Worm (Caenorhabditis elegans) whole organism, L4 larva: ENCODE measurements around the gene C18A3.11.
A peak's percentile ranks its signal among the peaks of the same experiment; 100 is the strongest.

ENCODE experiments used
- D1046.2 ChIP-seq: fragments of 200-800 bp; sonication (Bioruptor generic); IDR thresholded peaks from 2 replicates; pipeline ENCODE4 v1.3.6; 2022; ENCODE audit warnings: missing genetic modification characterization, missing compliant biosample characterization
- F10B5.3 ChIP-seq: sonication (generic microtip); optimal IDR thresholded peaks from 2 replicates; lab custom pipeline; 2016; ENCODE audit warnings: mild to moderate bottlenecking, missing genetic modification characterization, missing compliant biosample characterization
- F26F4.8 ChIP-seq: fragments of 200-800 bp; sonication (Bioruptor generic); conservative IDR thresholded peaks from 2 replicates; pipeline ENCODE4 v1.3.6; 2022; ENCODE audit warnings: missing genetic modification characterization, missing compliant biosample characterization
- F44E2.7 ChIP-seq: fragments of 200-800 bp; sonication (Bioruptor generic); IDR thresholded peaks from 2 replicates; pipeline ENCODE4 v2.1.2; 2022; ENCODE audit warnings: missing genetic modification characterization, missing compliant biosample characterization
- T26A8.4 ChIP-seq: fragments of 200-800 bp; sonication (Bioruptor generic); IDR thresholded peaks from 2 replicates; pipeline ENCODE4 v1.3.6; 2022; ENCODE audit warnings: missing genetic modification characterization, missing compliant biosample characterization
- Y48G9A.11 ChIP-seq: fragments of 200-800 bp; sonication (Bioruptor generic); IDR thresholded peaks from 2 replicates; pipeline ENCODE4 v1.3.6; 2022; ENCODE audit warnings: missing genetic modification reagents, missing genetic modification characterization, missing compliant biosample characterization
- Y5F2A.4 ChIP-seq: fragments of 200-800 bp; sonication (Bioruptor generic); optimal IDR thresholded peaks from 2 replicates; lab custom pipeline; 2018; ENCODE audit warnings: mild to moderate bottlenecking, missing genetic modification characterization, missing compliant biosample characterization
- ZK337.2 ChIP-seq: fragments of 200-800 bp; sonication (Bioruptor generic); IDR thresholded peaks from 2 replicates; pipeline ENCODE4 v1.3.6; 2022; ENCODE audit warnings: missing genetic modification reagents, missing genetic modification characterization, missing compliant biosample characterization
- ZK546.5 ChIP-seq, 2 experiments: sonication (generic microtip); optimal IDR thresholded peaks; 2 replicates each; lab custom pipeline; 2017; ENCODE audit warnings: missing biosample characterization in 2 of 2, missing genetic modification characterization in 2 of 2
- ama-1 ChIP-seq: fragments of 150-350 bp; optimal IDR thresholded peaks from 2 replicates; lab custom pipeline; 2014; ENCODE audit warnings: inconsistent platforms, mixed read lengths
- arid-1 ChIP-seq: fragments of 200-800 bp; sonication (Bioruptor generic); conservative IDR thresholded peaks from 2 replicates; pipeline ENCODE4 v1.3.6; 2022; ENCODE audit warnings: missing genetic modification reagents, missing genetic modification characterization, missing compliant biosample characterization
- ceh-28 ChIP-seq: fragments of 150-350 bp; optimal IDR thresholded peaks from 2 replicates; lab custom pipeline; 2014; ENCODE audit warnings: missing biosample characterization, missing genetic modification reagents, missing genetic modification characterization
- ceh-32 ChIP-seq: sonication (generic microtip); optimal IDR thresholded peaks from 2 replicates; lab custom pipeline; 2016; ENCODE audit warnings: mild to moderate bottlenecking, missing genetic modification characterization, missing compliant biosample characterization; ENCODE audit not compliant: poor library complexity
- dmd-6 ChIP-seq: fragments of 200-800 bp; sonication (Bioruptor generic); IDR thresholded peaks from 2 replicates; pipeline ENCODE4 v1.3.6; 2022; ENCODE audit warnings: missing genetic modification reagents, missing genetic modification characterization, missing compliant biosample characterization
- dmd-9 ChIP-seq: fragments of 200-800 bp; sonication (Bioruptor generic); IDR thresholded peaks from 2 replicates; pipeline ENCODE4 v1.3.6; 2022; ENCODE audit warnings: missing genetic modification reagents, missing genetic modification characterization, missing compliant biosample characterization
- dpl-1 ChIP-seq: fragments of 150-350 bp; optimal IDR thresholded peaks from 2 replicates; lab custom pipeline; 2014; ENCODE audit warnings: missing biosample characterization, missing genetic modification reagents, missing genetic modification characterization
- dve-1 ChIP-seq: sonication (generic microtip); optimal IDR thresholded peaks from 2 replicates; lab custom pipeline; 2017; ENCODE audit warnings: antibody characterized with exemption, mild to moderate bottlenecking, missing genetic modification characterization, missing compliant biosample characterization; ENCODE audit not compliant: insufficient read depth
- fkh-10 ChIP-seq: fragments of 150-350 bp; optimal IDR thresholded peaks from 2 replicates; lab custom pipeline; 2014; ENCODE audit warnings: missing biosample characterization, missing genetic modification reagents, missing genetic modification characterization
- fos-1 ChIP-seq: fragments of 150-350 bp; optimal IDR thresholded peaks from 2 replicates; lab custom pipeline; 2014; ENCODE audit warnings: missing biosample characterization, missing genetic modification characterization
- hlh-11 ChIP-seq: fragments of 200-800 bp; sonication (Bioruptor generic); optimal IDR thresholded peaks from 2 replicates; lab custom pipeline; 2018; ENCODE audit warnings: mild to moderate bottlenecking, missing genetic modification characterization, missing compliant biosample characterization
- jun-1 ChIP-seq: fragments of 150-350 bp; optimal IDR thresholded peaks from 2 replicates; lab custom pipeline; 2014; ENCODE audit warnings: missing biosample characterization, missing genetic modification reagents, missing genetic modification characterization
- lin-15B ChIP-seq: fragments of 150-350 bp; sonication (generic microtip); optimal IDR thresholded peaks from 3 replicates; lab custom pipeline; 2014; ENCODE audit warnings: missing biosample characterization, missing genetic modification characterization
- lin-29 ChIP-seq: fragments of 200-800 bp; sonication (Bioruptor generic); IDR thresholded peaks from 2 replicates; pipeline ENCODE4 v1.3.6; 2022; ENCODE audit warnings: missing genetic modification reagents, missing genetic modification characterization, missing compliant biosample characterization
- lin-38 ChIP-seq: fragments of 200-800 bp; sonication (Bioruptor generic); IDR thresholded peaks from 2 replicates; pipeline ENCODE4 v1.3.6; 2022; ENCODE audit warnings: missing genetic modification reagents, missing genetic modification characterization, missing compliant biosample characterization
- madf-9 ChIP-seq: fragments of 200-800 bp; sonication (Bioruptor generic); conservative IDR thresholded peaks from 2 replicates; pipeline ENCODE4 v1.3.6; 2022; ENCODE audit warnings: missing genetic modification reagents, missing genetic modification characterization, missing compliant biosample characterization
- mdl-1 ChIP-seq, 2 experiments: fragments of 150-350 bp in 1 of 2; sonication (generic microtip) in 1 of 2; optimal IDR thresholded peaks; 2 replicates each; lab custom pipeline; 2014 to 2017; ENCODE audit warnings: missing biosample characterization in 2 of 2, missing genetic modification characterization in 2 of 2
- mdt-29 ChIP-seq: fragments of 200-800 bp; sonication (Bioruptor generic); IDR thresholded peaks from 2 replicates; pipeline ENCODE4 v1.3.6; 2022; ENCODE audit warnings: missing genetic modification reagents, missing genetic modification characterization, missing compliant biosample characterization
- mep-1 ChIP-seq: fragments of 150-350 bp; sonication (generic microtip); optimal IDR thresholded peaks from 3 replicates; lab custom pipeline; 2014; ENCODE audit warnings: missing biosample characterization, missing genetic modification characterization
- mes-2 ChIP-seq: sonication (generic microtip); optimal IDR thresholded peaks from 2 replicates; lab custom pipeline; 2016; ENCODE audit warnings: missing genotype, mild to moderate bottlenecking, missing genetic modification characterization, missing compliant biosample characterization; ENCODE audit not compliant: poor library complexity, severe bottlenecking
- mxl-2 ChIP-seq: fragments of 200-800 bp; sonication (Bioruptor generic); conservative IDR thresholded peaks from 2 replicates; pipeline ENCODE4 v1.3.6; 2022; ENCODE audit warnings: missing genetic modification reagents, missing genetic modification characterization, missing compliant biosample characterization
- mxl-3 ChIP-seq: fragments of 200-800 bp; sonication (Bioruptor generic); optimal IDR thresholded peaks from 2 replicates; lab custom pipeline; 2018; ENCODE audit warnings: mild to moderate bottlenecking, missing genetic modification characterization, missing compliant biosample characterization
- nhr-102 ChIP-seq: sonication (generic microtip); optimal IDR thresholded peaks from 2 replicates; lab custom pipeline; 2016; ENCODE audit warnings: mild to moderate bottlenecking, missing genetic modification characterization, moderate library complexity, missing compliant biosample characterization
- nhr-237 ChIP-seq: sonication (generic microtip); optimal IDR thresholded peaks from 2 replicates; lab custom pipeline; 2017; ENCODE audit warnings: missing biosample characterization, missing genetic modification characterization
- nhr-25 ChIP-seq: sonication (generic microtip); optimal IDR thresholded peaks from 2 replicates; lab custom pipeline; 2017; ENCODE audit warnings: missing genetic modification characterization, mild to moderate bottlenecking, missing compliant biosample characterization, antibody characterized with exemption, moderate library complexity, borderline replicate concordance; ENCODE audit not compliant: insufficient read depth
- nhr-28 ChIP-seq: fragments of 150-350 bp; optimal IDR thresholded peaks from 2 replicates; lab custom pipeline; 2014; ENCODE audit warnings: missing biosample characterization, missing genetic modification characterization
- nhr-41 ChIP-seq: fragments of 200-800 bp; sonication (Bioruptor generic); IDR thresholded peaks from 2 replicates; pipeline ENCODE4 v1.3.6; 2022; ENCODE audit warnings: missing genetic modification reagents, missing genetic modification characterization, missing compliant biosample characterization
- nhr-42 ChIP-seq: fragments of 200-800 bp; sonication (Bioruptor generic); IDR thresholded peaks from 2 replicates; pipeline ENCODE4 v1.3.6; 2022; ENCODE audit warnings: missing genetic modification characterization, missing compliant biosample characterization
- nhr-48 ChIP-seq: sonication (generic microtip); optimal IDR thresholded peaks from 2 replicates; lab custom pipeline; 2016; ENCODE audit warnings: mild to moderate bottlenecking, missing genetic modification characterization, missing compliant biosample characterization
- php-3 ChIP-seq: fragments of 200-800 bp; sonication (Bioruptor generic); IDR thresholded peaks from 2 replicates; pipeline ENCODE4 v1.3.6; 2022; ENCODE audit warnings: missing genetic modification reagents, missing genetic modification characterization, missing compliant biosample characterization
- pqm-1 ChIP-seq: sonication (generic microtip); optimal IDR thresholded peaks from 2 replicates; lab custom pipeline; 2017; ENCODE audit warnings: missing biosample characterization, missing genetic modification characterization
- rbr-2 ChIP-seq: sonication (generic microtip); optimal IDR thresholded peaks from 2 replicates; lab custom pipeline; 2016; ENCODE audit warnings: missing genotype, missing genetic modification characterization, missing compliant biosample characterization
- saeg-2 ChIP-seq: fragments of 200-800 bp; sonication (Bioruptor generic); IDR thresholded peaks from 2 replicates; pipeline ENCODE4 v1.3.6; 2022; ENCODE audit warnings: missing genetic modification reagents, missing genetic modification characterization, missing compliant biosample characterization
- set-16 ChIP-seq: fragments of 200-800 bp; sonication (Bioruptor generic); IDR thresholded peaks from 2 replicates; pipeline ENCODE4 v1.3.6; 2022; ENCODE audit warnings: missing genetic modification reagents, missing genetic modification characterization, missing compliant biosample characterization
- snpc-1.2 ChIP-seq: fragments of 200-800 bp; sonication (Bioruptor generic); IDR thresholded peaks from 2 replicates; pipeline ENCODE4 v1.3.6; 2022; ENCODE audit warnings: missing genetic modification reagents, missing genetic modification characterization, missing compliant biosample characterization
- tag-97 ChIP-seq: fragments of 200-800 bp; sonication (Bioruptor generic); IDR thresholded peaks from 2 replicates; pipeline ENCODE4 v1.3.6; 2022; ENCODE audit warnings: missing genetic modification characterization, missing compliant biosample characterization
- unc-130 ChIP-seq: sonication (generic microtip); optimal IDR thresholded peaks from 2 replicates; lab custom pipeline; 2016; ENCODE audit warnings: missing genetic modification reagents, missing genetic modification characterization, missing compliant biosample characterization
- unc-39 ChIP-seq: sonication (generic microtip); optimal IDR thresholded peaks from 2 replicates; lab custom pipeline; 2017; ENCODE audit warnings: missing biosample characterization, missing genetic modification characterization
- unc-62 ChIP-seq, 3 experiments: fragments of 150-350 bp in 1 of 3; sonication (generic microtip); optimal IDR thresholded peaks in 2 of 3; peaks in 1 of 3; 1 replicate in 1 of 3; 2 replicates in 2 of 3; lab custom pipeline; 2014 to 2017; ENCODE audit warnings: missing biosample characterization in 3 of 3, missing genetic modification characterization in 3 of 3, missing genetic modification reagents in 3 of 3, missing genotype in 1 of 3
- zfp-2 ChIP-seq: sonication (generic microtip); optimal IDR thresholded peaks from 2 replicates; lab custom pipeline; 2016; ENCODE audit warnings: mild to moderate bottlenecking, missing genetic modification characterization, missing compliant biosample characterization
- zfp-3 ChIP-seq: fragments of 200-800 bp; sonication (Bioruptor generic); conservative IDR thresholded peaks from 2 replicates; pipeline ENCODE4 v1.3.6; 2022; ENCODE audit warnings: missing genetic modification reagents, missing genetic modification characterization, missing compliant biosample characterization
- zip-2 ChIP-seq: fragments of 150-350 bp; optimal IDR thresholded peaks from 2 replicates; lab custom pipeline; 2014; ENCODE audit warnings: missing biosample characterization, missing genetic modification characterization
- ztf-7 ChIP-seq: fragments of 150-350 bp; optimal IDR thresholded peaks from 2 replicates; lab custom pipeline; 2014; ENCODE audit warnings: missing biosample characterization, missing genetic modification characterization

The C18A3.11 gene

DNA sequence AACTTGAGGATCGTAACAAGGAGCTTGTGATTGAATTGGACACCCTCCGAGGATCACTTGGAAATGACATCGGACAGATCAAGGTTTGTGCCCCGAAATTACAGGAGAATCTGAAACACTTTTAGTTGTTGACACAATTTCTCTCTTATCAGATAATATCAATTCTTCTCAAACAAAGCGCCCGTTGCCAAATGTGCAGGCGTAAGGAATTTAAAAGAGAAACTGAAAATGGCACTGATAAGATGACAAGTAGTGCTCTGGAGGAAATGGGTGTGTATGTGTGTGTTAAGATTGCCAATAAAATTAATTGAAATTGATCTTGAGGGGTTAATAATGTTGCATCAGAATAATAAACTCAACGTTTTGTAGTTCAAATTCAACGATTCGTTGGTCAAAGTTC lies 20.5 kb downstream of the C18A3.11 start (continued):
- TF ChIP-seq nhr-237, result no peak
- peak; percentile 8 for TF ChIP-seq ama-1 (lab: Kevin White, UChicago)
- no peak for TF ChIP-seq nhr-42 (GFP tag; lab: Robert Waterston, UW)
- TF ChIP-seq hlh-11 (tag; lab: Kevin White, UChicago), result peak; percentile 60
- no peak for TF ChIP-seq unc-39 (tag; lab: Kevin White, UChicago)
- no peak for TF ChIP-seq dpl-1 (GFP tag; lab: Kevin White, UChicago)
- TF ChIP-seq ceh-28 (tag; lab: Kevin White, UChicago), result no peak
- TF ChIP-seq snpc-1.2 (GFP tag; lab: Robert Waterston, UW), result no peak
- no peak for TF ChIP-seq ceh-32 (tag; lab: Kevin White, UChicago)
- TF ChIP-seq F10B5.3 (tag; lab: Kevin White, UChicago), result no peak
- no peak for TF ChIP-seq ZK546.5 (tag; optimal IDR thresholded peaks at IDR 0.05; lab: Kevin White, UChicago)
- no peak for TF ChIP-seq T26A8.4 (GFP tag; lab: Robert Waterston, UW)
- TF ChIP-seq dmd-9 (GFP tag; lab: Robert Waterston, UW), result no peak
- TF ChIP-seq unc-62 (GFP tag; optimal IDR thresholded peaks at IDR 0.05 in 1 of 2; lab: Kevin White, UChicago), result no peak
- no peak for TF ChIP-seq unc-62 (tag; optimal IDR thresholded peaks at IDR 0.05; lab: Kevin White, UChicago)
- peak; percentile 77 for TF ChIP-seq dve-1 (tag; lab: Kevin White, UChicago)
- no peak for TF ChIP-seq fos-1 (tag; lab: Kevin White, UChicago)
- no peak for TF ChIP-seq F26F4.8 (GFP tag; lab: Robert Waterston, UW)
- TF ChIP-seq mxl-2, result no peak
- TF ChIP-seq rbr-2 (tag; lab: Kevin White, UChicago), result no peak
- TF ChIP-seq F44E2.7, result no peak
- TF ChIP-seq php-3 (GFP tag; lab: Robert Waterston, UW), result no peak; the same call in 1 of the 2 replicates
- TF ChIP-seq mes-2, result peak; percentile 9
- peak; percentile 85 for TF ChIP-seq nhr-28 (tag; lab: Kevin White, UChicago)
- no peak for TF ChIP-seq arid-1 (GFP tag; lab: Robert Waterston, UW)
- no peak for TF ChIP-seq tag-97 (GFP tag; lab: Robert Waterston, UW)
- no peak for TF ChIP-seq zip-2 (tag; lab: Kevin White, UChicago)
- TF ChIP-seq mdt-29, result no peak
- TF ChIP-seq nhr-102 (tag; lab: Kevin White, UChicago), result no peak
- TF ChIP-seq mxl-3, result peak; percentile 17
- TF ChIP-seq ztf-7 (tag; lab: Kevin White, UChicago), result no peak
- TF ChIP-seq zfp-3 (GFP tag; lab: Robert Waterston, UW), result no peak
- no peak for TF ChIP-seq nhr-41 (GFP tag; lab: Robert Waterston, UW)
- no peak for TF ChIP-seq zfp-2 (tag; lab: Kevin White, UChicago)
- TF ChIP-seq dmd-6 (GFP tag; lab: Robert Waterston, UW), result peak; percentile 72
- no peak for TF ChIP-seq nhr-25 (tag; lab: Kevin White, UChicago)
- no peak for TF ChIP-seq lin-38
- TF ChIP-seq Y5F2A.4 (GFP tag; lab: Kevin White, UChicago), result no peak
- no peak for TF ChIP-seq lin-15B (tag; lab: Kevin White, UChicago)
- TF ChIP-seq pqm-1 (tag; lab: Kevin White, UChicago), result peak; percentile 92
- TF ChIP-seq set-16 (GFP tag; lab: Robert Waterston, UW), result no peak
- no peak for TF ChIP-seq madf-9
- TF ChIP-seq ZK337.2, result no peak
- TF ChIP-seq mdl-1 (tag; optimal IDR thresholded peaks at IDR 0.05; lab: Kevin White, UChicago), result no peak
- TF ChIP-seq jun-1 (tag; lab: Kevin White, UChicago), result no peak
- no peak for TF ChIP-seq mep-1 (tag; lab: Kevin White, UChicago)
- TF ChIP-seq saeg-2, result no peak
- TF ChIP-seq fkh-10 (GFP tag; lab: Kevin White, UChicago), result no peak
- TF ChIP-seq lin-29 (GFP tag; lab: Robert Waterston, UW), result no peak
- TF ChIP-seq nhr-48 (tag; lab: Kevin White, UChicago), result no peak
- TF ChIP-seq unc-130 (GFP tag; lab: Kevin White, UChicago), result no peak
- TF ChIP-seq Y48G9A.11 (GFP tag; lab: Robert Waterston, UW), result no peak
- TF ChIP-seq D1046.2, result no peak
